Fruit fly (Drosophila melanogaster): ENCODE data around the gene Ucp4B.

Ucp4B gene

DNA sequence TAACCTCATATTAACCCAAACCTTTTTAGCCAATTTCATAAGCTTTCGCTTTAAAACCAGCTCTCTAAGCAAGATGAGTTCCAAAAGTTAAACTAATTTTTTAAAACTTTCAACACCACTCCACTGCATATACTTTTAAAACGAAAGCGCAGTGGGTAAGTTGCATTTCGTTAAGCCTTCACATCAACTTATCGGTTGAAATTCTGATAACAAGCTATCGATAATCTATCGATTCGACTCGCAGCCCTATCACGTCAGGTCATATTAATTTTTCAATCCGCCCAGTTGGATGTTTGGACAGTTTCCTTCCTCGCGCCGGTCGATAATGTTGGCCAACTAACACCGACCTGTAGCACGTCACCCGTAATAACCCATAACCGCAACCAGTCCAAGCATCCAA, 16.4 kb downstream of the Ucp4B start, which contains the start of gene ifc (continued):
- TF ChIP-seq insv (GFP tag; optimal IDR thresholded peaks at IDR 0.05) (peak in 1 of 2 experiments; percentile 44), CG13775 (GFP tag; optimal IDR thresholded peaks at IDR 0.05) (peak; percentile 59), Dp (GFP tag; optimal IDR thresholded peaks at IDR 0.05) (peak; percentile 63), CG12219 (GFP tag; optimal IDR thresholded peaks at IDR 0.05) (peak; percentile 5), Side (GFP tag; optimal IDR thresholded peaks at IDR 0.05) (peak; percentile 32), CG16863 (GFP tag; optimal IDR thresholded peaks at IDR 0.05) (peak; percentile 25), Ets65A (GFP tag) (peak; percentile 95), CG18764 (GFP tag; optimal IDR thresholded peaks at IDR 0.05) (peak; percentile 40), bsh (GFP tag; optimal IDR thresholded peaks at IDR 0.05) (peak in 1 of 2 experiments; percentile 42), Camta (GFP tag; optimal IDR thresholded peaks at IDR 0.05) (peak; percentile 71), row (GFP tag; IDR thresholded peaks at IDR 0.05) (no peak), Jarid2 (GFP tag; optimal IDR thresholded peaks at IDR 0.05) (peak; percentile 46), HHEX (GFP tag; optimal IDR thresholded peaks at IDR 0.05) (peak; percentile 31), chn (GFP tag; optimal IDR thresholded peaks at IDR 0.05) (peak; percentile 54), BEAF-32 (GFP tag; optimal IDR thresholded peaks at IDR 0.05) (peak; percentile 83), Chrac-16 (GFP tag; optimal IDR thresholded peaks at IDR 0.05) (peak; percentile 57), Drgx (GFP tag; IDR thresholded peaks at IDR 0.05) (no peak), CG30403 (GFP tag; optimal IDR thresholded peaks at IDR 0.05) (peak; percentile 68), Hr3 (GFP tag; optimal IDR thresholded peaks at IDR 0.05) (peak; percentile 30), CG13123 (GFP tag; optimal IDR thresholded peaks at IDR 0.05) (peak; percentile 51), Fer3 (tag; optimal IDR thresholded peaks at IDR 0.05) (peak; percentile 64), CG10654 (GFP tag; optimal IDR thresholded peaks at IDR 0.05) (peak; percentile 42), lola (GFP tag; optimal IDR thresholded peaks at IDR 0.05) (peak in 2 of 3 experiments; percentile 29 to 99), sob (GFP tag; IDR thresholded peaks at IDR 0.05) (no peak), Hr78 (GFP tag; optimal IDR thresholded peaks at IDR 0.05) (peak in 1 of 2 experiments; percentile 59), btn (GFP tag; optimal IDR thresholded peaks at IDR 0.05) (no peak), Hr51 (GFP tag; optimal IDR thresholded peaks at IDR 0.05) (peak in 1 of 2 experiments; percentile 21), CG12942 (GFP tag; optimal IDR thresholded peaks at IDR 0.05) (peak; percentile 45), wor (GFP tag; IDR thresholded peaks at IDR 0.05) (no peak), lmd (GFP tag; IDR thresholded peaks at IDR 0.05) (no peak), CG1603 (tag; optimal IDR thresholded peaks at IDR 0.05) (peak; percentile 91), CG15269 (tag; optimal IDR thresholded peaks at IDR 0.05) (peak; percentile 61), CG8290 (GFP tag; optimal IDR thresholded peaks at IDR 0.05) (peak; percentile 89), CG8290 (tag; optimal IDR thresholded peaks at IDR 0.05) (peak; percentile 43 to 84), CG15011 (GFP tag; optimal IDR thresholded peaks at IDR 0.05) (no peak), CG34376 (GFP tag; optimal IDR thresholded peaks at IDR 0.05) (peak; percentile 33), CG13424 (tag; optimal IDR thresholded peaks at IDR 0.05) (peak; percentile 60), Fer1 (GFP tag; optimal IDR thresholded peaks at IDR 0.05) (peak; percentile 32), luna (GFP tag; optimal IDR thresholded peaks at IDR 0.05) (peak; percentile 66), ttk (GFP tag; IDR thresholded peaks at IDR 0.05) (no peak), sens (GFP tag) (peak; percentile 90), Bdp1 (GFP tag; optimal IDR thresholded peaks at IDR 0.05) (peak; percentile 39), slou (GFP tag; optimal IDR thresholded peaks at IDR 0.05) (peak; percentile 22), gsb (GFP tag; IDR thresholded peaks at IDR 0.05) (no peak), CG4707 (GFP tag; optimal IDR thresholded peaks at IDR 0.05) (no peak), CG13894 (tag; optimal IDR thresholded peaks at IDR 0.05) (peak; percentile 89), CG4282 (GFP tag; optimal IDR thresholded peaks at IDR 0.05) (peak; percentile 36), wek (GFP tag; optimal IDR thresholded peaks at IDR 0.05) (peak; percentile 30), CG3281 (GFP tag; optimal IDR thresholded peaks at IDR 0.05) (peak; percentile 50), shn (GFP tag; optimal IDR thresholded peaks at IDR 0.05) (peak; percentile 74), repo (GFP tag; optimal IDR thresholded peaks at IDR 0.05) (peak; percentile 14)

Measured in whole organism, embryonic.